Fruit fly (Drosophila melanogaster) whole organism, embryonic: ENCODE data around the gene sea.

Experiments
- CG8359 ChIP-seq: fragments of 200-800 bp; sonication (Bioruptor generic); optimal IDR thresholded peaks from 2 replicates; lab custom pipeline; 2017; ENCODE audit warnings: missing biosample characterization, mild to moderate bottlenecking, missing genetic modification characterization, borderline replicate concordance
- Meics ChIP-seq: fragments of 200-800 bp; sonication (Bioruptor generic); optimal IDR thresholded peaks from 2 replicates; lab custom pipeline; 2017; ENCODE audit warnings: missing biosample characterization, mild to moderate bottlenecking, missing genetic modification characterization
- Poxn ChIP-seq: fragments of 200-800 bp; sonication (Bioruptor generic); IDR thresholded peaks from 2 replicates; pipeline ENCODE4 v1.3.6; 2022; ENCODE audit warnings: missing biosample characterization, missing genetic modification characterization
- gfzf ChIP-seq: fragments of 200-800 bp; sonication (Bioruptor generic); optimal IDR thresholded peaks from 2 replicates; lab custom pipeline; 2016; ENCODE audit warnings: missing biosample characterization, mild to moderate bottlenecking, missing genetic modification characterization, moderate library complexity
- pan ChIP-seq, 4 experiments: fragments of >200 bp in 3 of 4; fragments of 200-800 bp in 1 of 4; sonication (Bioruptor generic) in 1 of 4; optimal IDR thresholded peaks in 3 of 4; IDR thresholded peaks in 1 of 4; 2 replicates each; pipeline versions ENCODE4 v1.3.6 to Lab custom; 2017 to 2022; ENCODE audit warnings: missing biosample characterization in 2 of 4, missing genetic modification characterization in 2 of 4, mixed read lengths in 1 of 4

- TF ChIP-seq CG8359 (GFP tag; lab: Kevin White, UChicago) (no peak), gfzf (no peak), pan (optimal IDR thresholded peaks at IDR 0.05; lab: Kevin White, UChicago) (no peak), pan (GFP tag; optimal IDR thresholded peaks at IDR 0.05 in 1 of 2, IDR thresholded peaks at IDR 0.05 in 1 of 2) (no peak), Poxn (GFP tag; lab: Robert Waterston, UW) (no peak), Meics (GFP tag; lab: Kevin White, UChicago) (no peak)
These were observed 36.3 kb upstream of the sea start for dm6 chr3R:11603136-11603535.
